Worm (Caenorhabditis elegans): ENCODE results near the gene irld-51.

DNA sequence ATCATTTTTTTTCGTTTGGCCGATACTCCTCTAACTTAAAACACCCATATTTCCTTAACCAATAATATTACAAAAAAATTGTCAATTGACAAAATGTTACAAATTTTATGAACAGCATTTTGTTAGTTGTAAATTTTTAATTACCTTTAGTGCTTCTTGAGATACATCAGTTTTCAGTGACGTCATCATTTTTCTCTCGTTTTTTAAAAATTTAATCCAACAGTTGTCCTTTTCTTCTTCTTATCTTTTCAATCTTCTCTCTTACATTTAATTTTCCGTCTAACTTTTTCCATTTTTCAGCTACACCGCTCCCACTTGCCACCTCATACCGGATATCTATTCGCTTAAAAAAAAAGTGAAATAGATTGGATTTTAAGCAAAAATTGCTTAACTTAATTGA, 44.2 kb upstream of the irld-51 start, which contains the start of gene lido-8:
- no peak for TF ChIP-seq blmp-1 (tag; optimal IDR thresholded peaks at IDR 0.05; ENCODE audit: insufficient read depth)
- TF ChIP-seq dmd-4 (tag; optimal IDR thresholded peaks at IDR 0.05), result no peak
- no peak for TF ChIP-seq mdl-1 (tag; optimal IDR thresholded peaks at IDR 0.05)
- TF ChIP-seq unc-62 (GFP tag; optimal IDR thresholded peaks at IDR 0.05), result no peak
- TF ChIP-seq alr-1 (tag; optimal IDR thresholded peaks at IDR 0.05), result no peak
- TF ChIP-seq skn-1 (tag; optimal IDR thresholded peaks at IDR 0.05), result no peak
- no peak for TF ChIP-seq ztf-11 (tag; optimal IDR thresholded peaks at IDR 0.05)
- TF ChIP-seq Y55F3AM.14 (GFP tag; optimal IDR thresholded peaks at IDR 0.05), result no peak
- TF ChIP-seq elt-1 (tag; optimal IDR thresholded peaks at IDR 0.05), result no peak
- no peak for TF ChIP-seq aly-2 (tag; optimal IDR thresholded peaks at IDR 0.05)
- TF ChIP-seq lin-13 (GFP tag; optimal IDR thresholded peaks at IDR 0.05), result no peak
- no peak for TF ChIP-seq nhr-237 (tag; optimal IDR thresholded peaks at IDR 0.05)
- TF ChIP-seq ama-1 (optimal IDR thresholded peaks at IDR 0.05), result no peak

Measured in whole organism, L2 larva.